Fruit fly (Drosophila melanogaster) whole organism, pupa: ENCODE measurements around the gene CG5139.

ENCODE experiments used
- CG10348 ChIP-seq: fragments of 200-800 bp; sonication (Bioruptor generic); IDR thresholded peaks from 2 replicates; pipeline ENCODE4 v1.3.6; 2022; ENCODE audit warnings: missing biosample characterization, missing genetic modification characterization
- CG12605 ChIP-seq: fragments of 200-800 bp; sonication (Bioruptor generic); IDR thresholded peaks from 2 replicates; pipeline ENCODE4 v1.3.6; 2022; ENCODE audit warnings: missing biosample characterization, missing genetic modification characterization
- CG13204 ChIP-seq: fragments of 200-800 bp; sonication (Bioruptor generic); optimal IDR thresholded peaks from 2 replicates; lab custom pipeline; 2018; ENCODE audit warnings: missing biosample characterization, mild to moderate bottlenecking, missing genetic modification characterization, moderate library complexity
- CG15710 ChIP-seq: fragments of 200-800 bp; sonication (Bioruptor generic); optimal IDR thresholded peaks from 2 replicates; lab custom pipeline; 2018; ENCODE audit warnings: missing biosample characterization, mild to moderate bottlenecking, missing genetic modification characterization, moderate library complexity
- CG4496 ChIP-seq: fragments of 200-800 bp; sonication (Bioruptor generic); IDR thresholded peaks from 3 replicates; pipeline ENCODE4 v1.3.6; 2022; ENCODE audit warnings: missing biosample characterization, missing genetic modification characterization
- D1 ChIP-seq: fragments of 200-800 bp; sonication (Bioruptor generic); optimal IDR thresholded peaks from 2 replicates; lab custom pipeline; 2018; ENCODE audit warnings: missing biosample characterization, mild to moderate bottlenecking, missing genetic modification characterization, moderate library complexity
- Ets98B ChIP-seq: fragments of 200-800 bp; sonication (Bioruptor generic); IDR thresholded peaks from 2 replicates; pipeline ENCODE4 v1.3.6; 2022; ENCODE audit warnings: missing biosample characterization, missing genetic modification characterization
- Pif1B ChIP-seq: fragments of 200-800 bp; sonication (Bioruptor generic); optimal IDR thresholded peaks from 3 replicates; lab custom pipeline; 2016; ENCODE audit warnings: missing biosample characterization, missing genetic modification characterization
- fd96Ca ChIP-seq: fragments of 200-800 bp; sonication (Bioruptor generic); IDR thresholded peaks from 3 replicates; pipeline ENCODE4 v1.3.6; 2022; ENCODE audit warnings: missing biosample characterization, missing genetic modification characterization
- gl ChIP-seq: fragments of 200-800 bp; sonication (Bioruptor generic); optimal IDR thresholded peaks from 2 replicates; lab custom pipeline; 2018; ENCODE audit warnings: missing biosample characterization, mild to moderate bottlenecking, missing genetic modification characterization
- rn ChIP-seq: fragments of 200-800 bp; sonication (Bioruptor generic); IDR thresholded peaks from 2 replicates; pipeline ENCODE4 v1.3.6; 2022; ENCODE audit warnings: missing biosample characterization, missing genetic modification characterization

- TF ChIP-seq CG12605 (no peak), Pif1B (no peak), CG13204 (GFP tag; lab: Kevin White, UChicago) (no peak), gl (tag; lab: Kevin White, UChicago) (no peak), D1 (tag; lab: Kevin White, UChicago) (no peak), rn (GFP tag; lab: Robert Waterston, UW) (no peak), CG15710 (tag; lab: Kevin White, UChicago) (no peak), CG4496 (peak; percentile 35; the same call in 1 of the 3 replicates), fd96Ca (GFP tag; lab: Robert Waterston, UW) (0 out of 3 replicates have a peak, but pooled peaks have one; percentile 29), Ets98B (0 out of 2 replicates have a peak, but pooled peaks have one; percentile 19), CG10348 (0 out of 2 replicates have a peak, but pooled peaks have one; percentile 22)
Measured at dm6 chr2L:1207432-1207831, 8.4 kb upstream of the CG5139 start.
